Worm (Caenorhabditis elegans) whole organism, midembryonic: ENCODE data around the gene F52D2.12.

Experiments
- T22C8.4 ChIP-seq: fragments of 200-800 bp; sonication (Bioruptor generic); IDR thresholded peaks from 2 replicates; pipeline ENCODE4 v1.3.6; 2022; ENCODE audit warnings: missing genetic modification characterization, missing compliant biosample characterization
- flt-1 ChIP-seq: fragments of 200-800 bp; sonication (Bioruptor generic); IDR thresholded peaks from 2 replicates; pipeline ENCODE4 v1.3.6; 2022; ENCODE audit warnings: missing genetic modification characterization, missing compliant biosample characterization

ce11 chrX:2018848-2019247, 41.0 kb downstream of the F52D2.12 start, which contains the start of gene Y102A11A.3:
- TF ChIP-seq T22C8.4 (GFP tag; lab: Robert Waterston, UW) (no peak), flt-1 (GFP tag; lab: Robert Waterston, UW) (no peak)
